Worm (Caenorhabditis elegans): ENCODE measurements around the gene zip-6.
"Not testable (repeated sequence)": the region's sequence is repeated elsewhere in the genome, so short reads cannot be mapped to it uniquely, and the experiment has no call there.

zip-6 gene

DNA sequence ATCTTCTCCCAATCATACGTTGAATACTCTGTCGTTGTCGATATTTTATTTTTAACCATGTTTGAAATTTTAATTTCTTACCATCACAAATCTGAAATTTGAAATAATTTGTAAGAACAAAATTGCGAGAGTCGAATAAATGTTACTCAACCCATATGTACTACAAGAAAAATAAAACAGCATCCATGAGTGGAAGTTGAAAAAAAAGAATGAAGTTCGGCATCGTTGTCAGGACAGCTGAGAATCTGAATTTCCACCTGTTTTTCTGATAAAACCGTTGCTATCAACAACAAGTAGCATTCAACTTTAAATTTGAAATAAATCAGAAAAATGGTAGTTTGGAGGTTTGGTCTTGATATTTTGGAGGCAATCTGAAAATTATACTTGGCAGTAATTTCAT is 5.9 kb upstream of the zip-6 start, which contains the start of gene C29F4.3:
TSS of gene C29F4.3 (minus strand) at position 101 of the 400 bp plus-strand sequence.
- no peak for TF ChIP-seq elt-3 (tag; optimal IDR thresholded peaks at IDR 0.05)
- no peak for TF ChIP-seq ama-1 (optimal IDR thresholded peaks at IDR 0.05)
- TF ChIP-seq nhr-28 (tag; optimal IDR thresholded peaks at IDR 0.05): no peak
- TF ChIP-seq skn-1 (tag; optimal IDR thresholded peaks at IDR 0.05): no peak
- TF ChIP-seq eor-1 (tag; optimal IDR thresholded peaks at IDR 0.05): no peak
- no peak for TF ChIP-seq nhr-25 (tag; optimal IDR thresholded peaks at IDR 0.05)
- no peak for TF ChIP-seq aly-2 (tag; optimal IDR thresholded peaks at IDR 0.05)
- no peak for TF ChIP-seq fos-1 (tag; optimal IDR thresholded peaks at IDR 0.05)
- TF ChIP-seq nhr-76 (tag; optimal IDR thresholded peaks at IDR 0.05): no peak
- TF ChIP-seq mml-1 (tag; optimal IDR thresholded peaks at IDR 0.05): no peak
- TF ChIP-seq daf-12 (tag; optimal IDR thresholded peaks at IDR 0.05): no peak
- TF ChIP-seq tbx-2 (tag; optimal IDR thresholded peaks at IDR 0.05): no peak
- TF ChIP-seq lsy-12 (tag; optimal IDR thresholded peaks at IDR 0.05): no peak

DNA sequence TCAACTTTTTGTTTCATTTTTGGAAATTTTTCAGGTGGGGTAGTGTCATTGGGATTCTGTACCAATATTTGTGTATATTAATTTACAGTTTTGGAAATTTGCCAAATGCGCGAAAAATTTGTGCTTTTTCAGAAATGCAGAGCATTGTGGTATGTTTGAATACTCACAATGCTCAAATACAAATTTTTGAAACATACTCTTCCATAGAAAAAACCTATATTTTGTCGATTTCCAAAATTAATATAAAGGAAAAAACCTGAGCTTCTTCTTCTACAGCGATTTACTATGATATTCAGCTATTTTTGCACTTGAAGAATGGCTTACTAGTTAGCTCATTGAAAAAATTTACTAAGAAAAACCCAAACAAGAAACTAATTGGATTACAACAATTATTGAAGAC is 5.0 kb downstream of the zip-6 start:
- TF ChIP-seq egl-5 (tag; optimal IDR thresholded peaks at IDR 0.05): no peak
- TF ChIP-seq hmg-11 (tag; optimal IDR thresholded peaks at IDR 0.05): no peak
- TF ChIP-seq mdl-1 (tag; optimal IDR thresholded peaks at IDR 0.05): no peak
- no peak for TF ChIP-seq aly-2 (tag; optimal IDR thresholded peaks at IDR 0.05)
- TF ChIP-seq snpc-4 (tag; optimal IDR thresholded peaks at IDR 0.05): no peak
- no peak for TF ChIP-seq skn-1 (tag; optimal IDR thresholded peaks at IDR 0.05)
- TF ChIP-seq unc-62 (GFP tag; optimal IDR thresholded peaks at IDR 0.05): no peak
- no peak for TF ChIP-seq sea-2 (GFP tag; optimal IDR thresholded peaks at IDR 0.05)
- no peak for TF ChIP-seq ama-1 (optimal IDR thresholded peaks at IDR 0.05)
- no peak for TF ChIP-seq ceh-28 (tag; optimal IDR thresholded peaks at IDR 0.05)

- peak; percentile 96 for TF ChIP-seq elt-1 (tag; optimal IDR thresholded peaks at IDR 0.05)
- peak; percentile 29 for TF ChIP-seq ceh-28 (tag; optimal IDR thresholded peaks at IDR 0.05)
- TF ChIP-seq nhr-23 (tag; optimal IDR thresholded peaks at IDR 0.05): peak; percentile 15
- no peak for TF ChIP-seq eor-1 (tag; optimal IDR thresholded peaks at IDR 0.05)
- peak; percentile 25 for TF ChIP-seq unc-62 (GFP tag; optimal IDR thresholded peaks at IDR 0.05)
- peak; percentile 54 for TF ChIP-seq nhr-25 (tag; optimal IDR thresholded peaks at IDR 0.05)
- peak; percentile 18 for TF ChIP-seq pqm-1 (tag; optimal IDR thresholded peaks at IDR 0.05)
- TF ChIP-seq nhr-237 (tag; optimal IDR thresholded peaks at IDR 0.05): no peak
- TF ChIP-seq elt-2 (tag; optimal IDR thresholded peaks at IDR 0.05): peak; percentile 86
- TF ChIP-seq snpc-4 (tag; optimal IDR thresholded peaks at IDR 0.05): no peak
These were observed 6.4 kb downstream of the zip-6 start for ce11 chrIV:11211547-11211946.

ce11 chrIV:11210781-11211256 is 7.1 kb downstream of the zip-6 start, which contains the start of gene adk-1:
adk-1 (minus strand) TSS chrIV:11210831.
- TF ChIP-seq nfya-1 (tag; optimal IDR thresholded peaks at IDR 0.05; ENCODE audit: insufficient read depth) (peak; percentile 21), R02D3.7 (tag; optimal IDR thresholded peaks at IDR 0.05) (no peak), elt-3 (tag; optimal IDR thresholded peaks at IDR 0.05) (no peak), ztf-4 (tag; optimal IDR thresholded peaks at IDR 0.05) (no peak), nhr-43 (tag; optimal IDR thresholded peaks at IDR 0.05; ENCODE audit: poor library complexity, severe bottlenecking) (no peak), ZK546.5 (tag; optimal IDR thresholded peaks at IDR 0.05) (no peak), daf-12 (tag; optimal IDR thresholded peaks at IDR 0.05) (no peak), nhr-237 (tag; optimal IDR thresholded peaks at IDR 0.05) (no peak), elt-2 (tag; optimal IDR thresholded peaks at IDR 0.05) (no peak), lin-15B (tag; optimal IDR thresholded peaks at IDR 0.05) (peak; percentile 44)

DNA sequence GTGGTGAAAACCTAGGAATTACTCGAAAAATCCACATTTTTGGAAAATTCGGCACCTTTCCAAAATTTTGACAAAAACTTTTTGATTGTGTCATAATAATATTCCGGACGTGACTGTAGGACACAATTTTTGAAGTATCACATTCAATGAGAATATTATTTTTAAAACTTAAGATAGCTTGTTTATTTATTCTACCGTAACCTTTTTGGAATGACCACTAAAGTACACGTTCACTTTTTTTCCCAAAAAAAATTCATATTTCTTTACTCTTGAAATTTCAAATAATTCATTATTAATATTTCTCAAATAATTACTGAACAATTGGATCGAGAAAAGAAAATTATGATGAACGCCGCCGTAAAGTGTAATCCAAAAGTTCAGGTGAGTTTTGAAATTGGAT is 10.8 kb downstream of the zip-6 start, which contains the start of gene R07H5.9:
TSS of gene R07H5.9 (plus strand) at position 301 of the 400 bp plus-strand sequence.
- TF ChIP-seq aly-2 (tag; optimal IDR thresholded peaks at IDR 0.05) (no peak), jun-1 (tag; optimal IDR thresholded peaks at IDR 0.05) (no peak), ceh-28 (tag; optimal IDR thresholded peaks at IDR 0.05) (no peak), skn-1 (tag; optimal IDR thresholded peaks at IDR 0.05) (no peak), elt-3 (tag; optimal IDR thresholded peaks at IDR 0.05) (no peak)

ce11 chrIV:11202389-11202788 is 15.5 kb downstream of the zip-6 start, which contains the start of gene R07H5.11:
R07H5.11 (plus strand) TSS chrIV:11202768.
- not testable (repeated sequence) for TF ChIP-seq nfya-1 (tag; optimal IDR thresholded peaks at IDR 0.05; ENCODE audit: insufficient read depth); egl-5 (tag; optimal IDR thresholded peaks at IDR 0.05); R02D3.7 (tag; optimal IDR thresholded peaks at IDR 0.05)

Data from whole organism, L3 larva.